Worm (Caenorhabditis elegans): ENCODE results near the gene lev-9.

DNA sequence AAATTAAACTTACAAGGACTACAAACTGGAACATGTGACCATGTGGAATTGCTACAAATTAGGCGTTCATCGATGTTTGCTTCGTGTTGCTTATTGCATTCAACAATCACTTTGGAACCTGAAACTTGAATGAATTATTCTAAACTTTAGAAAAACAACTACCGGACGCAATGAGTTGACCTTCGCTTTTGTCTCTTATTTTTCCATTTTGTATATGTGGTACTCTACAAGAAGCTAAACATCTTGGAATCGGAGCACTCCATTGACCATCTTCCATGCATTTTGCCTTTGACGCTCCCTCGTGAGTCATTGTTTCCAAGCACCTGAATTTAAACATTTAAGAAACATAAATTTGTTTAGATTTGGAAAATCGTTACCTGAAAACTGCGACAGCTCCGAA lies 2.5 kb downstream of the lev-9 start:
- TF ChIP-seq him-1 (tag; optimal IDR thresholded peaks at IDR 0.05): no peak
- no peak for TF ChIP-seq dao-5 (tag; optimal IDR thresholded peaks at IDR 0.05)
- TF ChIP-seq W03F9.2 (tag; optimal IDR thresholded peaks at IDR 0.05): no peak
